Fruit fly (Drosophila melanogaster) whole organism, wandering third instar larva: ENCODE data around the gene Irk1.

ENCODE experiments used
- Abd-B ChIP-seq: fragments of >200 bp; optimal IDR thresholded peaks from 2 replicates; lab custom pipeline; 2017; ENCODE audit warnings: missing biosample characterization, missing genetic modification characterization
- CrebA ChIP-seq: fragments of 200-800 bp; sonication (Bioruptor generic); optimal IDR thresholded peaks from 2 replicates; lab custom pipeline; 2016; ENCODE audit warnings: missing biosample characterization, mild to moderate bottlenecking, missing genetic modification characterization, borderline replicate concordance
- Dif ChIP-seq: fragments of 200-275, 200-300 bp; sonication (Bioruptor generic); optimal IDR thresholded peaks from 2 replicates; lab custom pipeline; 2018; ENCODE audit warnings: missing biosample characterization, missing genetic modification characterization; ENCODE audit not compliant: partially characterized antibody
- Hr78 ChIP-seq: fragments of >200 bp; optimal IDR thresholded peaks from 2 replicates; lab custom pipeline; 2017; ENCODE audit warnings: missing biosample characterization, missing genetic modification characterization
- Myc ChIP-seq: fragments of >200 bp; optimal IDR thresholded peaks from 2 replicates; lab custom pipeline; 2017
- br ChIP-seq: fragments of 200-800 bp; sonication (Bioruptor generic); optimal IDR thresholded peaks from 2 replicates; lab custom pipeline; 2016; ENCODE audit warnings: missing biosample characterization, missing genetic modification characterization
- dsf ChIP-seq: sonication (Bioruptor generic); optimal IDR thresholded peaks from 2 replicates; lab custom pipeline; 2016; ENCODE audit warnings: missing biosample characterization, missing genetic modification characterization, borderline replicate concordance
- h ChIP-seq: fragments of 200-800 bp; sonication (Bioruptor generic); optimal IDR thresholded peaks from 3 replicates; lab custom pipeline; 2016; ENCODE audit warnings: missing biosample characterization, mild to moderate bottlenecking, missing genetic modification characterization
- lola ChIP-seq: fragments of >200 bp; optimal IDR thresholded peaks from 2 replicates; lab custom pipeline; 2017; ENCODE audit warnings: missing biosample characterization, missing genetic modification characterization
- pan ChIP-seq: fragments of >200 bp; optimal IDR thresholded peaks from 2 replicates; lab custom pipeline; 2017
- psq ChIP-seq: fragments of 200-800 bp; sonication (Bioruptor generic); optimal IDR thresholded peaks from 3 replicates; lab custom pipeline; 2017; ENCODE audit warnings: missing biosample characterization, mild to moderate bottlenecking, missing genetic modification characterization, moderate library complexity
- rgr ChIP-seq: fragments of 200-800 bp; sonication (Bioruptor generic); optimal IDR thresholded peaks from 3 replicates; lab custom pipeline; 2016; ENCODE audit warnings: missing biosample characterization, mild to moderate bottlenecking, missing genetic modification characterization
- tai ChIP-seq: sonication (Bioruptor generic); optimal IDR thresholded peaks from 2 replicates; lab custom pipeline; 2016; ENCODE audit warnings: missing biosample characterization, missing genetic modification characterization

- TF ChIP-seq Abd-B (GFP tag; lab: Kevin White, UChicago) = no peak
- no peak for TF ChIP-seq CrebA (GFP tag; lab: Kevin White, UChicago)
- TF ChIP-seq br (GFP tag; lab: Kevin White, UChicago) = no peak
- TF ChIP-seq Dif (GFP tag; lab: Kevin White, UChicago) = no peak
- no peak for TF ChIP-seq dsf (GFP tag; lab: Kevin White, UChicago)
- TF ChIP-seq tai (GFP tag; lab: Kevin White, UChicago) = no peak
- no peak for TF ChIP-seq rgr (GFP tag; lab: Kevin White, UChicago)
- TF ChIP-seq Hr78 (GFP tag; lab: Kevin White, UChicago) = no peak
- no peak for TF ChIP-seq pan (lab: Kevin White, UChicago)
- no peak for TF ChIP-seq lola (GFP tag; lab: Kevin White, UChicago)
- no peak for TF ChIP-seq Myc (lab: Kevin White, UChicago)
- TF ChIP-seq h (GFP tag; lab: Kevin White, UChicago) = no peak
- TF ChIP-seq psq (GFP tag; lab: Kevin White, UChicago) = no peak
These were observed 11.7 kb upstream of the Irk1 start for dm6 chr3R:23156347-23156864.
